Fruit fly (Drosophila melanogaster) whole organism, embryonic: ENCODE measurements around the gene Pex16.

ENCODE experiments used
- Antp ChIP-seq: fragments of 200-800 bp; sonication (Bioruptor generic); optimal IDR thresholded peaks from 3 replicates; lab custom pipeline; 2016; ENCODE audit warnings: missing biosample characterization, missing genetic modification characterization
- C15 ChIP-seq: fragments of 200-800 bp; sonication (Bioruptor generic); IDR thresholded peaks from 3 replicates; pipeline ENCODE4 v1.3.6; 2022; ENCODE audit warnings: missing biosample characterization, missing genetic modification characterization
- CG10431 ChIP-seq: fragments of 200-800 bp; sonication (Bioruptor generic); optimal IDR thresholded peaks from 3 replicates; lab custom pipeline; 2018; ENCODE audit warnings: missing biosample characterization, mild to moderate bottlenecking, missing genetic modification characterization
- CG11085 ChIP-seq: fragments of 200-800 bp; sonication (Bioruptor generic); IDR thresholded peaks from 2 replicates; pipeline ENCODE4 v1.3.6; 2022; ENCODE audit warnings: missing biosample characterization, missing genetic modification characterization
- CG12071 ChIP-seq: fragments of 200-800 bp; sonication (Bioruptor generic); optimal IDR thresholded peaks from 3 replicates; lab custom pipeline; 2018; ENCODE audit warnings: missing biosample characterization, mild to moderate bottlenecking, missing genetic modification characterization
- CG12744 ChIP-seq: fragments of 200-800 bp; sonication (Bioruptor generic); optimal IDR thresholded peaks from 2 replicates; lab custom pipeline; 2016; ENCODE audit warnings: missing biosample characterization, missing genetic modification characterization
- CG15514 ChIP-seq: fragments of 200-800 bp; sonication (Bioruptor generic); optimal IDR thresholded peaks from 3 replicates; lab custom pipeline; 2017; ENCODE audit warnings: missing biosample characterization, missing genetic modification characterization, mild to moderate bottlenecking, moderate library complexity, missing genetic modification reagents
- CG16815 ChIP-seq: fragments of 200-800 bp; sonication (Bioruptor generic); optimal IDR thresholded peaks from 3 replicates; lab custom pipeline; 2017; ENCODE audit warnings: missing biosample characterization, mild to moderate bottlenecking, missing genetic modification characterization
- CG17328 ChIP-seq: fragments of 200-800 bp; sonication (Bioruptor generic); IDR thresholded peaks from 2 replicates; pipeline ENCODE4 v1.3.6; 2022; ENCODE audit warnings: missing biosample characterization, missing genetic modification characterization
- CG3163 ChIP-seq: fragments of 200-800 bp; sonication (Bioruptor generic); optimal IDR thresholded peaks from 3 replicates; lab custom pipeline; 2016; ENCODE audit warnings: missing biosample characterization, missing genetic modification characterization
- CG3281 ChIP-seq: fragments of 200-800 bp; sonication (Bioruptor generic); optimal IDR thresholded peaks from 3 replicates; lab custom pipeline; 2017; ENCODE audit warnings: missing biosample characterization, mild to moderate bottlenecking, missing genetic modification characterization
- CG33213 ChIP-seq: fragments of 200-800 bp; sonication (Bioruptor generic); optimal IDR thresholded peaks from 3 replicates; lab custom pipeline; 2016; ENCODE audit warnings: missing biosample characterization, missing genetic modification characterization
- CG34224 ChIP-seq: fragments of 200-800 bp; sonication (Bioruptor generic); IDR thresholded peaks from 3 replicates; pipeline ENCODE4 v1.3.6; 2022; ENCODE audit warnings: missing biosample characterization, missing genetic modification characterization; ENCODE audit not compliant: partially characterized antibody
- CG4617 ChIP-seq: fragments of 200-800 bp; sonication (Bioruptor generic); optimal IDR thresholded peaks from 3 replicates; lab custom pipeline; 2016; ENCODE audit warnings: missing biosample characterization, missing genetic modification characterization, borderline replicate concordance
- CG5180 ChIP-seq: fragments of 200-800 bp; sonication (Bioruptor generic); optimal IDR thresholded peaks from 3 replicates; lab custom pipeline; 2017; ENCODE audit warnings: missing biosample characterization, missing genetic modification characterization, mild to moderate bottlenecking, moderate library complexity, missing genetic modification reagents
- CG6765 ChIP-seq: fragments of 200-800 bp; sonication (Bioruptor generic); optimal IDR thresholded peaks from 3 replicates; lab custom pipeline; 2017; ENCODE audit warnings: missing biosample characterization, mild to moderate bottlenecking, missing genetic modification characterization
- CG8765 ChIP-seq: fragments of 200-800 bp; sonication (Bioruptor generic); IDR thresholded peaks from 2 replicates; pipeline ENCODE4 v1.3.6; 2022; ENCODE audit warnings: missing biosample characterization, missing genetic modification characterization
- CG9215 ChIP-seq: fragments of 200-800 bp; sonication (Bioruptor generic); IDR thresholded peaks from 2 replicates; pipeline ENCODE4 v1.3.6; 2022; ENCODE audit warnings: missing biosample characterization, missing genetic modification characterization
- CTCF ChIP-seq: fragments of 200-800 bp; sonication (Bioruptor generic); optimal IDR thresholded peaks from 2 replicates; lab custom pipeline; 2017; ENCODE audit warnings: missing biosample characterization, mild to moderate bottlenecking, missing genetic modification characterization, moderate library complexity
- Camta ChIP-seq: fragments of 200-800 bp; sonication (Bioruptor generic); optimal IDR thresholded peaks from 2 replicates; lab custom pipeline; 2016; ENCODE audit warnings: missing biosample characterization, missing genetic modification characterization
- Drgx ChIP-seq: fragments of 200-800 bp; sonication (Bioruptor generic); IDR thresholded peaks from 2 replicates; pipeline ENCODE4 v1.3.6; 2022; ENCODE audit warnings: missing biosample characterization, missing genetic modification characterization
- Ets97D ChIP-seq: fragments of 200-800 bp; sonication (Bioruptor generic); optimal IDR thresholded peaks from 3 replicates; lab custom pipeline; 2016; ENCODE audit warnings: missing biosample characterization, missing genetic modification characterization
- H15 ChIP-seq: fragments of 200-800 bp; sonication (Bioruptor generic); IDR thresholded peaks from 3 replicates; pipeline ENCODE4 v1.3.6; 2022; ENCODE audit warnings: missing biosample characterization, missing genetic modification characterization
- Lhr ChIP-seq: fragments of 200-800 bp; sonication (Bioruptor generic); optimal IDR thresholded peaks from 3 replicates; lab custom pipeline; 2017; ENCODE audit warnings: mild to moderate bottlenecking, missing biosample characterization, missing genetic modification reagents, missing genetic modification characterization
- MTF-1 ChIP-seq: fragments of 200-800 bp; sonication (Bioruptor generic); optimal IDR thresholded peaks from 2 replicates; lab custom pipeline; 2018; ENCODE audit warnings: missing biosample characterization, mild to moderate bottlenecking, missing genetic modification characterization, borderline replicate concordance
- NK7.1 ChIP-seq: fragments of 200-800 bp; sonication (Bioruptor generic); optimal IDR thresholded peaks from 3 replicates; lab custom pipeline; 2016; ENCODE audit warnings: missing biosample characterization, missing genetic modification characterization
- Nf-YB ChIP-seq: fragments of 200-800 bp; sonication (Bioruptor generic); optimal IDR thresholded peaks from 3 replicates; lab custom pipeline; 2019; ENCODE audit warnings: missing biosample characterization, mild to moderate bottlenecking, missing genetic modification characterization, moderate library complexity
- PHDP ChIP-seq: fragments of 200-800 bp; sonication (Bioruptor generic); optimal IDR thresholded peaks from 3 replicates; lab custom pipeline; 2018; ENCODE audit warnings: missing biosample characterization, mild to moderate bottlenecking, missing genetic modification characterization, moderate library complexity
- Pdp1 ChIP-seq, 2 experiments: fragments of 200-800 bp; sonication (Bioruptor generic); optimal IDR thresholded peaks; 3 replicates each; lab custom pipeline; 2016; ENCODE audit warnings: missing biosample characterization in 2 of 2, missing genetic modification characterization in 2 of 2, mild to moderate bottlenecking in 1 of 2, moderate library complexity in 1 of 2
- Sry-δ ChIP-seq: fragments of 200-800 bp; sonication (Bioruptor generic); optimal IDR thresholded peaks from 2 replicates; lab custom pipeline; 2016; ENCODE audit warnings: missing biosample characterization, missing genetic modification characterization
- amos ChIP-seq: fragments of 200-800 bp; sonication (Bioruptor generic); IDR thresholded peaks from 2 replicates; pipeline ENCODE4 v1.3.6; 2022; ENCODE audit warnings: missing biosample characterization, missing genetic modification characterization; ENCODE audit not compliant: partially characterized antibody
- aop ChIP-seq: fragments of 200-800 bp; sonication (Bioruptor generic); IDR thresholded peaks from 2 replicates; pipeline ENCODE4 v1.3.6; 2022; ENCODE audit warnings: missing biosample characterization, missing genetic modification characterization
- dm ChIP-seq: fragments of 200-800 bp; sonication (Bioruptor generic); optimal IDR thresholded peaks from 3 replicates; lab custom pipeline; 2016; ENCODE audit warnings: missing biosample characterization, missing genetic modification characterization
- esg ChIP-seq: fragments of 200-800 bp; sonication (Bioruptor generic); conservative IDR thresholded peaks from 2 replicates; pipeline ENCODE4 v1.3.6; 2022; ENCODE audit warnings: missing biosample characterization, missing genetic modification characterization
- ewg ChIP-seq: fragments of 200-800 bp; sonication (Bioruptor generic); optimal IDR thresholded peaks from 3 replicates; lab custom pipeline; 2017; ENCODE audit warnings: mild to moderate bottlenecking, missing biosample characterization, missing genetic modification reagents, missing genetic modification characterization
- fd102C ChIP-seq: fragments of 200-800 bp; sonication (Bioruptor generic); optimal IDR thresholded peaks from 2 replicates; lab custom pipeline; 2018; ENCODE audit warnings: missing biosample characterization, mild to moderate bottlenecking, missing genetic modification characterization, moderate library complexity
- fru ChIP-seq: fragments of >200 bp; optimal IDR thresholded peaks from 2 replicates; lab custom pipeline; 2017
- insv ChIP-seq, 2 experiments: fragments of 200-800 bp; sonication (Bioruptor generic); optimal IDR thresholded peaks; 3 replicates each; lab custom pipeline; 2016 to 2018; ENCODE audit warnings: missing biosample characterization in 2 of 2, missing genetic modification characterization in 2 of 2
- inv ChIP-seq: fragments of 200-800 bp; sonication (Bioruptor generic); IDR thresholded peaks from 2 replicates; pipeline ENCODE4 v1.3.6; 2022; ENCODE audit warnings: missing biosample characterization, missing genetic modification characterization; ENCODE audit not compliant: partially characterized antibody
- jigr1 ChIP-seq: fragments of 200-800 bp; sonication (Bioruptor generic); IDR thresholded peaks from 3 replicates; pipeline ENCODE4 v1.3.6; 2022; ENCODE audit warnings: missing biosample characterization, missing genetic modification characterization
- kni ChIP-seq: fragments of 200-800 bp; sonication (Bioruptor generic); optimal IDR thresholded peaks from 3 replicates; lab custom pipeline; 2017; ENCODE audit warnings: mild to moderate bottlenecking, missing biosample characterization, missing genetic modification reagents, missing genetic modification characterization
- maf-S ChIP-seq: fragments of 200-800 bp; sonication (Bioruptor generic); optimal IDR thresholded peaks from 2 replicates; lab custom pipeline; 2016; ENCODE audit warnings: missing biosample characterization, missing genetic modification characterization
- onecut ChIP-seq: fragments of 200-800 bp; sonication (Bioruptor generic); IDR thresholded peaks from 2 replicates; pipeline ENCODE4 v1.3.6; 2022; ENCODE audit warnings: missing biosample characterization, missing genetic modification characterization
- org-1 ChIP-seq: fragments of 200-800 bp; sonication (Bioruptor generic); optimal IDR thresholded peaks from 2 replicates; lab custom pipeline; 2017; ENCODE audit warnings: missing biosample characterization, missing genetic modification characterization
- psq ChIP-seq: fragments of 200-800 bp; sonication (Bioruptor generic); optimal IDR thresholded peaks from 2 replicates; lab custom pipeline; 2017; ENCODE audit warnings: missing biosample characterization, missing genetic modification characterization
- pzg ChIP-seq: fragments of 200-800 bp; sonication (Bioruptor generic); optimal IDR thresholded peaks from 3 replicates; lab custom pipeline; 2018; ENCODE audit warnings: missing biosample characterization, mild to moderate bottlenecking, missing genetic modification characterization, moderate library complexity
- sima ChIP-seq: fragments of 200-800 bp; sonication (Bioruptor generic); optimal IDR thresholded peaks from 2 replicates; lab custom pipeline; 2016; ENCODE audit warnings: missing biosample characterization, missing genetic modification characterization
- slbo ChIP-seq: fragments of 200-800 bp; sonication (Bioruptor generic); IDR thresholded peaks from 2 replicates; pipeline ENCODE4 v1.3.6; 2022; ENCODE audit warnings: missing biosample characterization, missing genetic modification characterization
- sug ChIP-seq: fragments of 200-800 bp; optimal IDR thresholded peaks from 2 replicates; lab custom pipeline; 2019; ENCODE audit warnings: missing biosample characterization, mild to moderate bottlenecking, missing genetic modification characterization, moderate library complexity
- tio ChIP-seq: fragments of 200-800 bp; sonication (Bioruptor generic); optimal IDR thresholded peaks from 2 replicates; lab custom pipeline; 2017; ENCODE audit warnings: missing biosample characterization, missing genetic modification characterization, inconsistent platforms
- unpg ChIP-seq: fragments of 200-800 bp; sonication (Bioruptor generic); optimal IDR thresholded peaks from 3 replicates; lab custom pipeline; 2018; ENCODE audit warnings: missing biosample characterization, mild to moderate bottlenecking, missing genetic modification characterization, moderate library complexity
- usp ChIP-seq: fragments of >200 bp; optimal IDR thresholded peaks from 2 replicates; lab custom pipeline; 2017; ENCODE audit warnings: missing biosample characterization, missing genetic modification characterization
- vvl ChIP-seq: fragments of 200-800 bp; sonication (Bioruptor generic); IDR thresholded peaks from 2 replicates; pipeline ENCODE4 v1.3.6; 2022; ENCODE audit warnings: missing biosample characterization, missing genetic modification characterization

Pex16 gene

DNA sequence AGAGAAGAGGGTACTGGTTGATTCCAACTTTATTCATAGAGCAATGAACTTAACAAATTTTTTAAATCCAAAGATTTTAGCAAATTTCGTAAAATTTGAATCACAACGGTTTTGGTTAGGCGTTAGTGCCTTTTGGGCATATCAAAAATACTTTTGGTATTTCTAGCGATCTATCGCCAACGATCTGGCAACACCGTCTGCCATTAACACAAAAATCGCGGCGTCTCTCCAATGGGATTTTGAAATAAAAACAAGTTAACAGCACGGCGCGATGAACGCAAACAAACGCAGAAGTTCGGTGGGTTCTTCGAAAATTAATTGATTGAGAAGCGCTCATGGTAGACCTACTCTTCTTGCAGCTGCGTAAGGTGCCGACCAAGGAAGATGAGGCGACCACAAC, 22.1 kb upstream of the Pex16 start, which contains the start of gene Spc105R (continued):
- no peak for TF ChIP-seq CG8765 (GFP tag; lab: Robert Waterston, UW)
- TF ChIP-seq esg (GFP tag; lab: Robert Waterston, UW): no peak
- 0 out of 3 replicates have a peak, but pooled peaks have one; percentile 29 for TF ChIP-seq CG34224 (GFP tag; lab: Robert Waterston, UW)
- no peak for TF ChIP-seq maf-S (GFP tag; lab: Kevin White, UChicago)
- TF ChIP-seq CG11085 (GFP tag; lab: Robert Waterston, UW): no peak
- TF ChIP-seq CG16815 (GFP tag; lab: Kevin White, UChicago): no peak
- no peak for TF ChIP-seq CG6765 (GFP tag; lab: Kevin White, UChicago)
- TF ChIP-seq Drgx: no peak
- peak; percentile 46 for TF ChIP-seq CTCF (GFP tag; lab: Kevin White, UChicago)
- no peak for TF ChIP-seq CG3163 (GFP tag; lab: Kevin White, UChicago)
- TF ChIP-seq Pdp1 (GFP tag; optimal IDR thresholded peaks at IDR 0.05; lab: Kevin White, UChicago): no peak
- TF ChIP-seq slbo (GFP tag; lab: Robert Waterston, UW): no peak
- TF ChIP-seq inv (GFP tag; lab: Robert Waterston, UW): no peak
- TF ChIP-seq unpg (GFP tag; lab: Kevin White, UChicago): no peak
- no peak for TF ChIP-seq psq (GFP tag; lab: Kevin White, UChicago)
- no peak for TF ChIP-seq jigr1 (GFP tag; lab: Robert Waterston, UW)
- no peak for TF ChIP-seq onecut (GFP tag; lab: Robert Waterston, UW)
- TF ChIP-seq CG17328: no peak
- no peak for TF ChIP-seq dm (GFP tag; lab: Kevin White, UChicago)
- peak; percentile 25 for TF ChIP-seq CG15514
- peak; percentile 73 for TF ChIP-seq CG33213
- no peak for TF ChIP-seq fd102C (GFP tag; lab: Kevin White, UChicago)
- no peak for TF ChIP-seq CG10431
- no peak for TF ChIP-seq PHDP (tag; lab: Kevin White, UChicago)
- TF ChIP-seq kni (GFP tag; lab: Kevin White, UChicago): no peak
- no peak for TF ChIP-seq sug (tag; lab: Kevin White, UChicago)
- no peak for TF ChIP-seq H15 (GFP tag; lab: Robert Waterston, UW)
- no peak for TF ChIP-seq NK7.1 (GFP tag; lab: Kevin White, UChicago)
- no peak for TF ChIP-seq Camta
- TF ChIP-seq Sry-δ: peak; percentile 62
- no peak for TF ChIP-seq usp (GFP tag; lab: Kevin White, UChicago)
- TF ChIP-seq ewg: no peak
- TF ChIP-seq Lhr: peak; percentile 96
- no peak for TF ChIP-seq vvl (GFP tag; lab: Robert Waterston, UW)
- TF ChIP-seq MTF-1 (GFP tag; lab: Kevin White, UChicago): no peak
- no peak for TF ChIP-seq CG9215
- TF ChIP-seq sima (GFP tag; lab: Kevin White, UChicago): no peak
- no peak for TF ChIP-seq CG3281
- no peak for TF ChIP-seq org-1 (GFP tag; lab: Kevin White, UChicago)
- no peak for TF ChIP-seq tio (GFP tag; lab: Kevin White, UChicago)
- no peak for TF ChIP-seq C15 (GFP tag; lab: Robert Waterston, UW)
- peak; percentile 7 for TF ChIP-seq CG4617 (GFP tag; lab: Kevin White, UChicago)
- no peak for TF ChIP-seq CG12744 (GFP tag; lab: Kevin White, UChicago)
- no peak for TF ChIP-seq Nf-YB (GFP tag; lab: Kevin White, UChicago)
- no peak for TF ChIP-seq Antp
- TF ChIP-seq fru (lab: Kevin White, UChicago): no peak
- TF ChIP-seq CG12071: no peak
- TF ChIP-seq aop (GFP tag; lab: Robert Waterston, UW): no peak
- peak; percentile 31; the same call in 1 of the 2 replicates for TF ChIP-seq amos
- TF ChIP-seq CG5180 (GFP tag; lab: Kevin White, UChicago): no peak
- TF ChIP-seq Ets97D (GFP tag; lab: Kevin White, UChicago): peak; percentile 86
- peak; percentile 76 for TF ChIP-seq pzg (GFP tag; lab: Kevin White, UChicago)
- peak in 1 of 2 experiments; percentile 80 for TF ChIP-seq insv (GFP tag; optimal IDR thresholded peaks at IDR 0.05; lab: Kevin White, UChicago)
